Fruit fly (Drosophila melanogaster) whole organism, wandering third instar larva: ENCODE data around the gene Nup358.

ENCODE experiments used
- Abd-B ChIP-seq: fragments of >200 bp; optimal IDR thresholded peaks from 2 replicates; lab custom pipeline; 2017; ENCODE audit warnings: missing biosample characterization, missing genetic modification characterization
- Hnf4 ChIP-seq: fragments of 200-800 bp; sonication (Bioruptor generic); optimal IDR thresholded peaks from 2 replicates; lab custom pipeline; 2016; ENCODE audit warnings: missing biosample characterization, mild to moderate bottlenecking, missing genetic modification characterization

DNA sequence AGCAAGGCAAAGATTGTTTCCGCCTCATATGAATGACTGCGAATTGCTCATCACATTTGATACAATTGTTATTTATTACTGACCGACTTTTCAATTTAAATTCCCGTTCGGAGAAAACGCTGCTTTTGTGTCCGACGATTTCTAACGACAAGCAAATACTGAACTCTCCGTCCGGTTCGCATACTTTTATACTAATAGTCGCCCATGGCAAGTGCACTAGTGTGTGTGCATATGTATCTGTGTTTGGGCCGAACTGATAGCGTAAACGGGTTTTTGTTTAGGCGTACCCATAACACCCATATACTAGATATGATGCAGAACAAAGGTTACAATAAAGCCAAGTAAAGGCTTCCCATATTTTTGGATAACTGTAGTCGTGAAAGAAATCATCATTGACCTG is 59.1 kb downstream of the Nup358 start, which contains the start of gene CG10550:
- TF ChIP-seq Hnf4 (GFP tag; lab: Kevin White, UChicago) (peak; percentile 0), Abd-B (GFP tag; lab: Kevin White, UChicago) (no peak)
